Worm (Caenorhabditis elegans) whole organism, midembryonic: ENCODE measurements around the gene tif-1A.

ENCODE experiments used
- T22C8.4 ChIP-seq: fragments of 200-800 bp; sonication (Bioruptor generic); IDR thresholded peaks from 2 replicates; pipeline ENCODE4 v1.3.6; 2022; ENCODE audit warnings: missing genetic modification characterization, missing compliant biosample characterization
- cog-1 ChIP-seq: sonication (generic microtip); optimal IDR thresholded peaks from 2 replicates; lab custom pipeline; 2016; ENCODE audit warnings: missing genetic modification characterization, missing compliant biosample characterization
- flt-1 ChIP-seq: fragments of 200-800 bp; sonication (Bioruptor generic); IDR thresholded peaks from 2 replicates; pipeline ENCODE4 v1.3.6; 2022; ENCODE audit warnings: missing genetic modification characterization, missing compliant biosample characterization
- klf-2 ChIP-seq: fragments of 200-800 bp; sonication (Bioruptor generic); conservative IDR thresholded peaks from 2 replicates; pipeline ENCODE4 v1.3.6; 2022; ENCODE audit warnings: missing genetic modification reagents, missing genetic modification characterization, missing compliant biosample characterization
- med-1 ChIP-seq: sonication (generic microtip); optimal IDR thresholded peaks from 2 replicates; lab custom pipeline; 2017; ENCODE audit warnings: missing genetic modification characterization, mild to moderate bottlenecking, missing compliant biosample characterization, antibody characterized with exemption, missing genetic modification reagents; ENCODE audit not compliant: insufficient read depth
- ref-1 ChIP-seq: fragments of 200-800 bp; sonication (Bioruptor generic); conservative IDR thresholded peaks from 2 replicates; pipeline ENCODE4 v1.3.6; 2022; ENCODE audit warnings: missing genetic modification reagents, missing genetic modification characterization, missing compliant biosample characterization
- tab-1 ChIP-seq: fragments of 200-800 bp; sonication (Bioruptor generic); IDR thresholded peaks from 2 replicates; pipeline ENCODE4 v1.3.6; 2022; ENCODE audit warnings: missing genetic modification characterization, missing compliant biosample characterization
- ztf-23 ChIP-seq: fragments of 200-800 bp; sonication (Bioruptor generic); IDR thresholded peaks from 2 replicates; pipeline ENCODE4 v1.3.6; 2022; ENCODE audit warnings: missing genetic modification reagents, missing genetic modification characterization, missing compliant biosample characterization
- ztf-29 ChIP-seq: fragments of 200-800 bp; sonication (Bioruptor generic); IDR thresholded peaks from 2 replicates; pipeline ENCODE4 v1.3.6; 2022; ENCODE audit warnings: missing genetic modification reagents, missing genetic modification characterization, missing compliant biosample characterization

tif-1A gene

DNA sequence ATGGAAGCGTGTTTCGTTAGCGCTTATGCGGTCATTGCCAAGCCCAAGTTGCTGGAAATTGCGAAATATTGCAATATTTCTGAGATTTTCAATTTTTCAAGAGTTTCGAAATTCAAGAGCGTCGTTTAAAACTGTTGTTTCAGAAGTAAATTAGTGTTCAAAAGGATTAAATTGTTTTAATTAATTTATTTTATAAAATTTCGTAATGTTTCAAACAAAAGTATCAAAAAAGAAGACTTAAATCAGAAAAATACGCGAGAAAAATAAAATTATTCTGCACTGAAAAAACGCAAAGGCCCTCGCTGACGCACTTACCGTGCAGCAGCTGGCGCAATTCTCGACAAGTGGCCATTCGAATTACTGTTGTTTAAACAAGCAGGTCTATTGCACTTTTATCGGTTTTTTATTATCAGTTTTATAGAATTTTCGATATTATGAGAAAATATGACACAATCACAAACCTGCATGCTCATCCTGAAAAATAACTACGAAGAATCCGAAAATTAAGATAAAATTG, at the start of gene tif-1A:
TSS of gene tif-1A (minus strand) at position 51 of the 517 bp plus-strand sequence.
- TF ChIP-seq ref-1 (GFP tag; lab: Robert Waterston, UW): no peak
- no peak for TF ChIP-seq klf-2 (GFP tag; lab: Robert Waterston, UW)
- TF ChIP-seq ztf-23 (GFP tag; lab: Robert Waterston, UW): 0 out of 2 replicates have a peak, but pooled peaks have one; percentile 19
- no peak for TF ChIP-seq med-1 (GFP tag; lab: Kevin White, UChicago)
- no peak for TF ChIP-seq tab-1 (GFP tag; lab: Robert Waterston, UW)
- peak; percentile 81 for TF ChIP-seq flt-1 (GFP tag; lab: Robert Waterston, UW)
- no peak for TF ChIP-seq ztf-29 (GFP tag; lab: Robert Waterston, UW)
- no peak for TF ChIP-seq T22C8.4 (GFP tag; lab: Robert Waterston, UW)
- peak; percentile 53 for TF ChIP-seq cog-1 (tag; lab: Kevin White, UChicago)

DNA sequence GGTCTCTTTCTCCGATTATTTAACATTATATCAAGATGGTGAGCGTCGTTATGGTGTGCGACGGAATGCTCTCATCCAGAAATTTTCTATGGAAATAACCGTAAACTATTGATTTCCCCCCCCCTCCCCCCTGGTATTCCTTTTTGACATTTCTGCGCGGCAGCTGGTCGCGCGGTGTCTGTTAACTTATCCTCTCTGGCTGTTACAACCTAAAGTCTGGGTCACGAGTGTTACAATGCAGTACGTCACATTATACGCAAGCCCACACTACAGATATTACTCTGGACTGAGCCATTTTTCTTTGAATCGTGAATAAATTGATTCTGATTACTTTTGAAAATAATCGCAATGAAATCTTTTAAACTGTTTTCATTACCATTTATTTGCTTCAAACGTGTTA, 45.2 kb upstream of the tif-1A start:
- TF ChIP-seq ref-1 (GFP tag; lab: Robert Waterston, UW) (no peak), T22C8.4 (GFP tag; lab: Robert Waterston, UW) (no peak), klf-2 (GFP tag; lab: Robert Waterston, UW) (no peak), flt-1 (GFP tag; lab: Robert Waterston, UW) (no peak), ztf-23 (GFP tag; lab: Robert Waterston, UW) (no peak), tab-1 (GFP tag; lab: Robert Waterston, UW) (no peak), cog-1 (tag; lab: Kevin White, UChicago) (no peak), med-1 (GFP tag; lab: Kevin White, UChicago) (no peak), ztf-29 (GFP tag; lab: Robert Waterston, UW) (no peak)

DNA sequence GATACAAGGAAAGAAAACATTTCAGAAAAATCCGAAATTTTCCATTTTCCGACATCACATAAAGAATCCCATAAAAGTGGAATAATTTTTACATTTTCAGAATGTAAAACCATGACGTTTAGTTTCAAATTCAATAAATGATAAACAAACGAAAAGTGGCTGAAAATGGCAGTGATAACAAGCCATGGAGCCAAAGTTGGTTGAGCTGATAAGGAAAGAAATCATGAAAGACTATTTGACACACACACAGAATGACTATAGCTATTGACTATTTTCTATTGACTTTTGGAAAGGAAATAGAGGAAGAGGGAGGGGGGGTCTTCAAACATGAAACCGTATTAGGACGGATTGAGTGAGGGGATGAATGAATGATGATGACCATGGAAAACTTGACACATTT, 35.9 kb upstream of the tif-1A start:
- TF ChIP-seq T22C8.4 (GFP tag; lab: Robert Waterston, UW) (no peak), flt-1 (GFP tag; lab: Robert Waterston, UW) (no peak), cog-1 (tag; lab: Kevin White, UChicago) (no peak), klf-2 (GFP tag; lab: Robert Waterston, UW) (no peak), ref-1 (GFP tag; lab: Robert Waterston, UW) (no peak), ztf-23 (GFP tag; lab: Robert Waterston, UW) (no peak), ztf-29 (GFP tag; lab: Robert Waterston, UW) (no peak), med-1 (GFP tag; lab: Kevin White, UChicago) (no peak), tab-1 (GFP tag; lab: Robert Waterston, UW) (no peak)

DNA sequence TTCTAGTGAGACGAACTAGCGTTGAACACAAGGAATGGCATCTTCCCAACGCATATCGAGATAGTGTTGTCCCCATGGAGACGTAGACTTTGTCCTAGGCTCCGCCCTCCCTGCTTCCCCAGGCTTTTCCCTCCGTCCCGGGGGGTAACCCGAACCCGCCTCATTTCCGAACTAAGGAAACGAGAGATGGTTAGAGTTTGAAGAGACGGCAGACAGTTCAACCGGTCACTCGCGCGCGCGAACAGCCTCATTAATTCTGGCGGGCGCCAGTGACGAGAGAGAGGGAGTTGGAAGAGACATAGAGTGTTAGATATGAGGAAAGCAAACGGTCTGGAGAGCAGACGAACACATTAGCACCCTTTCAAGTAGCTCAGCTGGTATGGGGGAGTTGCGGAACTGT, 33.4 kb upstream of the tif-1A start:
- TF ChIP-seq ztf-29 (GFP tag; lab: Robert Waterston, UW): no peak
- TF ChIP-seq cog-1 (tag; lab: Kevin White, UChicago): no peak
- no peak for TF ChIP-seq tab-1 (GFP tag; lab: Robert Waterston, UW)
- TF ChIP-seq med-1 (GFP tag; lab: Kevin White, UChicago): no peak
- no peak for TF ChIP-seq ztf-23 (GFP tag; lab: Robert Waterston, UW)
- TF ChIP-seq ref-1 (GFP tag; lab: Robert Waterston, UW): no peak
- TF ChIP-seq T22C8.4 (GFP tag; lab: Robert Waterston, UW): no peak
- no peak for TF ChIP-seq flt-1 (GFP tag; lab: Robert Waterston, UW)
- TF ChIP-seq klf-2 (GFP tag; lab: Robert Waterston, UW): no peak

DNA sequence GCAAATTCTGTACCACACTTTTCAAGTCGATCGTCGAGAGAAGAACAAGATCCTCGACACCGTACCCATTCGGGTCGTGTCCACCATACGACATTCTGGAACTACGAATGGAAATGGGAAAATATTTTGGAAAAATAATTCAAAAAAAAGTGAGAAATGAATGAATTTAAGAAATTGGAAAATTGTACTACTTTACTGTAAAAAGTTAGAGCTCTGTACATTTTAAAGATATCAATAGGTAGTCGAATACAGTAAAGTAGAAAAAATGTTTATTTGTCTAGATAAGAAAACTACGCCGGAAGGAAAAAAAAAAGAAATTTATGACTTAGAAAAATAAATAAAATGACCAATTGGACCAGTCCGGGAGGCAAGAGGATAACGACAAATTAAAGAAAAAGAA, 32.8 kb upstream of the tif-1A start, which contains the start of gene hum-5:
TSS of gene hum-5 (minus strand) at position 101 of the 400 bp plus-strand sequence.
- no peak for TF ChIP-seq T22C8.4 (GFP tag; lab: Robert Waterston, UW)

DNA sequence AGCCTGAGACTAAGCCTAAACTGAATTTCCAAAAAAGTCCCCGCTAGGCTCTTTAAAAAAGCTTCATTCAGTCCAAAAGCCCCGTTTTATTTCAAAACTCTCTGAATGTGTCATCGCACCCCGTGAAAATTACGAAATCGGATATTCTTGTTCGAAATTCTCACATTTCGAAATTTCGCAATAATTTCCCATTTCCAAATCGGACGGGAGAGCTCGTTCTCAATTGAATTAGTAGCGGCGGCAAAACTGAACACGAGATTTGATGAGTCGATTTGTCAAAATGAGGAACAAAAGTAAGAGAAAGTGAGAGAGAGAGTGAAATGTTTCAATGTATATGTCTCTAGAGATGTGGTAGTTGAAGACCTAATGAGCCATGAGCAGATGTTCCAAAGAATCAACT, 31.1 kb upstream of the tif-1A start:
- TF ChIP-seq ref-1 (GFP tag; lab: Robert Waterston, UW) (no peak), ztf-29 (GFP tag; lab: Robert Waterston, UW) (no peak)

DNA sequence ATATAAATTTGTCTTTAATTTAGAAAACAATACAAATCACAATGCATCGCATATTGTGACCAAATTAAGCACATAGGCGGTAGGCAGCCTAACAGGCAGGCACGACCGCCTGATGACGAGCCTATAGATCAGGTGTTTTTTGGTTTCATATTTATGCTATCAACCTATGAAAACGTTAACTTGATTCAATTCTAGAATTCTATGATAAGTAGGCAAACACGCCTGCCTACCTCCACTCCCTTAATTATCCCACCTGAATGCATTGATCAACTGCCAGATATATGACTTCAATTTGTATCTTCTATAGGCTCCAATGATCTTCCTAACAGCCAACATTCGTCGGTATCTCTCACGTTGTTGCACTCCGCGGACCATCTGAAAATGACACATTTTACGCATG, 26.9 kb upstream of the tif-1A start:
- TF ChIP-seq med-1 (GFP tag; lab: Kevin White, UChicago) (no peak), klf-2 (GFP tag; lab: Robert Waterston, UW) (no peak), ztf-29 (GFP tag; lab: Robert Waterston, UW) (no peak), flt-1 (GFP tag; lab: Robert Waterston, UW) (no peak), ref-1 (GFP tag; lab: Robert Waterston, UW) (no peak), cog-1 (tag; lab: Kevin White, UChicago) (no peak), T22C8.4 (GFP tag; lab: Robert Waterston, UW) (no peak), ztf-23 (GFP tag; lab: Robert Waterston, UW) (no peak)

DNA sequence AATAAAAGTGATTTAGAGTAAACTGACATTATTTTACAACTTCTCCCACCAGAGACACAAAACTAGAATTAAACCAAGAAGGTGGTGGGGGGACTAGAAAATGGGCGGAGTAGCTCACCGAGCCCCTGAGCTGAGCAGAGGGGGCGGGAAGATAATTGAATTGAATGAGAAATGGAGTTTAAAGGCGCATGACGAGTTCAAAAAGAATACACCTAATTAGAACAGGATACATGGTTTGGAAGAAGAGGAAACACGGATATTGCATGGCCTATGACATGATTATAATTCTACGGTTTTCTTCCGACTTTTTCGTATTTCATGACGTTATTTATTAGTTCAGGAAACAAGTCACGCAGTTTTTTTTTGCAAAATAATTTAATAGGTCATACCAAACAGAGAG, 24.1 kb upstream of the tif-1A start, which contains the start of gene T02C12.5:
TSS of gene T02C12.5 (minus strand) at position 101 of the 400 bp plus-strand sequence.
- TF ChIP-seq klf-2 (GFP tag; lab: Robert Waterston, UW) (no peak), tab-1 (GFP tag; lab: Robert Waterston, UW) (no peak), cog-1 (tag; lab: Kevin White, UChicago) (no peak), ref-1 (GFP tag; lab: Robert Waterston, UW) (no peak), med-1 (GFP tag; lab: Kevin White, UChicago) (no peak), ztf-23 (GFP tag; lab: Robert Waterston, UW) (no peak), flt-1 (GFP tag; lab: Robert Waterston, UW) (no peak), ztf-29 (GFP tag; lab: Robert Waterston, UW) (no peak), T22C8.4 (GFP tag; lab: Robert Waterston, UW) (no peak)

DNA sequence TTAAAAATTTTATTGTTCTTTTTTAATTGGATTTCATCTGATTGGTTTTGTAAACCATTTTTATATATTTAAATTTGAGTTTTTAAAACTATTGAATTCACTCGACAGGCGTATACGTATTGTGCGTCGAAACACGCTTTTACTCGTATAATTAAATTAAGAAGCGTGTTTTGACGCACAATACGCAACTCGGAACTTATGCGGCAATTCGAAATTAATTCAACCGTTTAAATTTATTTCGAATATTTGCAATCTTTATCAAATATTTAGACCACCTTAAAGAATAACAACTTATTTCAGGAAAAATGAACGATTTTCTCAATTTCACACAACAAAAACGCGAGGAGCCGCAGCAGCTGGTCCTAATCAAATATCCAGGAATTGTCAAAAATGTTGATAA, 18.0 kb upstream of the tif-1A start, which contains the start of gene tftc-5:
TSS of gene tftc-5 (plus strand) at position 301 of the 400 bp plus-strand sequence.
- TF ChIP-seq cog-1 (tag; lab: Kevin White, UChicago): no peak
- no peak for TF ChIP-seq ref-1 (GFP tag; lab: Robert Waterston, UW)
- no peak for TF ChIP-seq klf-2 (GFP tag; lab: Robert Waterston, UW)
- no peak for TF ChIP-seq tab-1 (GFP tag; lab: Robert Waterston, UW)
- TF ChIP-seq ztf-29 (GFP tag; lab: Robert Waterston, UW): no peak
- no peak for TF ChIP-seq T22C8.4 (GFP tag; lab: Robert Waterston, UW)
- no peak for TF ChIP-seq flt-1 (GFP tag; lab: Robert Waterston, UW)
- TF ChIP-seq med-1 (GFP tag; lab: Kevin White, UChicago): no peak
- TF ChIP-seq ztf-23 (GFP tag; lab: Robert Waterston, UW): no peak
